Fruit fly (Drosophila melanogaster): ENCODE results near the gene CG33128.

The CG33128 gene

dm6 chr2L:1473427-1473826 is 20.4 kb upstream of the CG33128 start (continued):
- peak; percentile 36 for TF ChIP-seq CG6254 (GFP tag; optimal IDR thresholded peaks at IDR 0.05)
- no peak for TF ChIP-seq hkb (optimal IDR thresholded peaks at IDR 0.05)
- peak; percentile 75 for TF ChIP-seq hkb (GFP tag; IDR thresholded peaks at IDR 0.05)
- TF ChIP-seq dati (GFP tag; IDR thresholded peaks at IDR 0.05), result no peak
- no peak for TF ChIP-seq nerfin-1 (tag; optimal IDR thresholded peaks at IDR 0.05)
- no peak for TF ChIP-seq CG2889 (GFP tag; IDR thresholded peaks at IDR 0.05)
- TF ChIP-seq jing (GFP tag; optimal IDR thresholded peaks at IDR 0.05), result no peak
- peak; percentile 35 for TF ChIP-seq Side (GFP tag; optimal IDR thresholded peaks at IDR 0.05)
- TF ChIP-seq Xrp1 (GFP tag; IDR thresholded peaks at IDR 0.05), result peak; percentile 92
- peak; percentile 38 for TF ChIP-seq CG30403 (GFP tag; optimal IDR thresholded peaks at IDR 0.05)
- no peak for TF ChIP-seq Trl (optimal IDR thresholded peaks at IDR 0.05)
- TF ChIP-seq Trl (GFP tag; optimal IDR thresholded peaks at IDR 0.05), result peak; percentile 2
- TF ChIP-seq ase (GFP tag; IDR thresholded peaks at IDR 0.05), result peak; percentile 62; the same call in 2 of the 3 replicates
- TF ChIP-seq HmgZ (tag; optimal IDR thresholded peaks at IDR 0.05), result no peak
- TF ChIP-seq CG9215 (GFP tag; IDR thresholded peaks at IDR 0.05), result peak; percentile 44; the same call in 1 of the 2 replicates
- peak; percentile 26 for TF ChIP-seq Camta (GFP tag; optimal IDR thresholded peaks at IDR 0.05)
- TF ChIP-seq ci (GFP tag; IDR thresholded peaks at IDR 0.05), result peak; percentile 59; the same call in 2 of the 3 replicates
- TF ChIP-seq ems (GFP tag; optimal IDR thresholded peaks at IDR 0.05), result no peak
- TF ChIP-seq CG15479 (GFP tag; optimal IDR thresholded peaks at IDR 0.05), result no peak
- TF ChIP-seq bbx (GFP tag; IDR thresholded peaks at IDR 0.05; ENCODE audit: partially characterized antibody), result no peak
- no peak for TF ChIP-seq CG43689 (GFP tag; IDR thresholded peaks at IDR 0.05)
- TF ChIP-seq Taf1 (GFP tag; IDR thresholded peaks at IDR 0.05), result no peak
- TF ChIP-seq peb (GFP tag; IDR thresholded peaks at IDR 0.05), result peak; percentile 33; the same call in 1 of the 2 replicates
- no peak for TF ChIP-seq CG6683 (GFP tag; optimal IDR thresholded peaks at IDR 0.05)
- TF ChIP-seq CG15011 (GFP tag; optimal IDR thresholded peaks at IDR 0.05), result no peak
- TF ChIP-seq sug (tag; optimal IDR thresholded peaks at IDR 0.05), result no peak
- TF ChIP-seq Dip2 (GFP tag; IDR thresholded peaks at IDR 0.05), result no peak
- peak in 1 of 2 experiments; percentile 30 for TF ChIP-seq pan (optimal IDR thresholded peaks at IDR 0.05)
- TF ChIP-seq pan (GFP tag; optimal IDR thresholded peaks at IDR 0.05 in 1 of 2, IDR thresholded peaks at IDR 0.05 in 1 of 2), result peak in 1 of 2 experiments; percentile 57
- TF ChIP-seq chn (GFP tag; optimal IDR thresholded peaks at IDR 0.05), result peak; percentile 52
- no peak for TF ChIP-seq CG9437 (GFP tag; optimal IDR thresholded peaks at IDR 0.05)
- no peak for TF ChIP-seq run (tag; optimal IDR thresholded peaks at IDR 0.05)
- peak; percentile 41 for TF ChIP-seq mam (GFP tag; optimal IDR thresholded peaks at IDR 0.05)
- TF ChIP-seq D19A (tag; optimal IDR thresholded peaks at IDR 0.05), result peak; percentile 46
- peak; percentile 27 for TF ChIP-seq tin (GFP tag; optimal IDR thresholded peaks at IDR 0.05)
- TF ChIP-seq aop (GFP tag; IDR thresholded peaks at IDR 0.05), result no peak
- TF ChIP-seq CG10267 (tag; optimal IDR thresholded peaks at IDR 0.05), result peak; percentile 36
- no peak for TF ChIP-seq gro (GFP tag; optimal IDR thresholded peaks at IDR 0.05)
- TF ChIP-seq CG11247 (GFP tag; IDR thresholded peaks at IDR 0.05), result peak; percentile 46; the same call in 1 of the 2 replicates
- TF ChIP-seq Awh (GFP tag; IDR thresholded peaks at IDR 0.05), result peak; percentile 27; the same call in 1 of the 2 replicates
- TF ChIP-seq Oli (tag; optimal IDR thresholded peaks at IDR 0.05), result peak; percentile 35
- peak; percentile 43 for TF ChIP-seq lab (GFP tag; optimal IDR thresholded peaks at IDR 0.05)
- TF ChIP-seq wor (GFP tag; IDR thresholded peaks at IDR 0.05), result no peak
- TF ChIP-seq CG10366 (GFP tag; IDR thresholded peaks at IDR 0.05), result peak; percentile 64
- peak; percentile 39 for TF ChIP-seq CG15696 (tag; optimal IDR thresholded peaks at IDR 0.05)
- TF ChIP-seq CG5245 (GFP tag; optimal IDR thresholded peaks at IDR 0.05), result no peak
- peak; percentile 20; the same call in 1 of the 3 replicates for TF ChIP-seq so (GFP tag; IDR thresholded peaks at IDR 0.05)
- no peak for TF ChIP-seq fd102C (GFP tag; optimal IDR thresholded peaks at IDR 0.05)
- TF ChIP-seq CG34422 (GFP tag; IDR thresholded peaks at IDR 0.05), result no peak
- no peak for TF ChIP-seq sna (GFP tag; IDR thresholded peaks at IDR 0.05; ENCODE audit: partially characterized antibody)
- TF ChIP-seq CG12391 (tag; optimal IDR thresholded peaks at IDR 0.05), result peak; percentile 34
- TF ChIP-seq seq (GFP tag; IDR thresholded peaks at IDR 0.05), result 0 out of 2 replicates have a peak, but pooled peaks have one; percentile 40
- TF ChIP-seq CG9876 (GFP tag; optimal IDR thresholded peaks at IDR 0.05), result no peak
